Worm (Caenorhabditis elegans) whole organism, L1 larva: Measurements from ENCODE around the gene nhr-108.

Source experiments
- C04F5.9 ChIP-seq: sonication (generic microtip); optimal IDR thresholded peaks from 2 replicates; lab custom pipeline; 2016; ENCODE audit warnings: missing genetic modification characterization, missing compliant biosample characterization
- C16A3.4 ChIP-seq: fragments of 150-350 bp; optimal IDR thresholded peaks from 2 replicates; lab custom pipeline; 2014; ENCODE audit warnings: missing biosample characterization, missing genetic modification characterization
- C34B4.2 ChIP-seq: sonication (generic microtip); optimal IDR thresholded peaks from 2 replicates; lab custom pipeline; 2017; ENCODE audit warnings: mild to moderate bottlenecking, missing genetic modification characterization, missing compliant biosample characterization
- F16B12.6 ChIP-seq: fragments of 150-350 bp; optimal IDR thresholded peaks from 2 replicates; lab custom pipeline; 2014; ENCODE audit warnings: missing biosample characterization, missing genetic modification characterization
- Y116A8C.19 ChIP-seq: sonication (generic microtip); optimal IDR thresholded peaks from 2 replicates; lab custom pipeline; 2016; ENCODE audit warnings: missing compliant biosample characterization, missing genetic modification characterization, borderline replicate concordance
- aha-1 ChIP-seq: fragments of 150-350 bp; optimal IDR thresholded peaks from 2 replicates; lab custom pipeline; 2014; ENCODE audit warnings: missing biosample characterization, missing genetic modification characterization
- alr-1 ChIP-seq: fragments of 200-800 bp; sonication (Bioruptor generic); optimal IDR thresholded peaks from 2 replicates; lab custom pipeline; 2018; ENCODE audit warnings: borderline replicate concordance, mild to moderate bottlenecking, missing genetic modification characterization, missing compliant biosample characterization
- blmp-1 ChIP-seq: fragments of 150-350 bp; optimal IDR thresholded peaks from 2 replicates; lab custom pipeline; 2014; ENCODE audit warnings: missing biosample characterization, missing genetic modification characterization
- ceh-90 ChIP-seq: sonication (generic microtip); optimal IDR thresholded peaks from 2 replicates; lab custom pipeline; 2016; ENCODE audit warnings: missing genetic modification characterization, missing compliant biosample characterization
- ces-1 ChIP-seq: fragments of 150-350 bp; optimal IDR thresholded peaks from 2 replicates; lab custom pipeline; 2014; ENCODE audit warnings: missing biosample characterization, missing genetic modification reagents, missing genetic modification characterization
- dpl-1 ChIP-seq, 3 experiments: fragments of 150-350 bp in 2 of 3; sonication (generic microtip) in 1 of 3; optimal IDR thresholded peaks; 2 replicates each; lab custom pipeline; 2014 to 2017; ENCODE audit warnings: missing biosample characterization in 3 of 3, missing genetic modification characterization in 3 of 3, missing genetic modification reagents in 3 of 3
- efl-1 ChIP-seq, 4 experiments: fragments of 150-350 bp; optimal IDR thresholded peaks in 3 of 4; peaks in 1 of 4; 1 replicate in 1 of 4; 2 replicates in 3 of 4; lab custom pipeline; 2014; ENCODE audit warnings: missing biosample characterization in 2 of 4, missing genetic modification characterization in 2 of 4, missing genetic modification reagents in 2 of 4
- elt-2 ChIP-seq: sonication (generic microtip); optimal IDR thresholded peaks from 2 replicates; lab custom pipeline; 2016; ENCODE audit warnings: missing genetic modification characterization, mild to moderate bottlenecking, inconsistent platforms, missing compliant biosample characterization, missing genetic modification reagents
- fkh-10 ChIP-seq: sonication (generic microtip); optimal IDR thresholded peaks from 2 replicates; lab custom pipeline; 2017; ENCODE audit warnings: missing biosample characterization, missing genetic modification reagents, missing genetic modification characterization
- fkh-4 ChIP-seq: sonication (generic microtip); optimal IDR thresholded peaks from 2 replicates; lab custom pipeline; 2016; ENCODE audit warnings: missing compliant biosample characterization, missing genetic modification characterization, borderline replicate concordance
- fos-1 ChIP-seq: fragments of 150-350 bp; optimal IDR thresholded peaks from 2 replicates; lab custom pipeline; 2014; ENCODE audit warnings: missing biosample characterization, missing genetic modification characterization
- grh-1 ChIP-seq: fragments of 200-800 bp; sonication (Bioruptor generic); IDR thresholded peaks from 2 replicates; pipeline ENCODE4 v1.3.6; 2022; ENCODE audit warnings: missing genetic modification reagents, missing genetic modification characterization, missing compliant biosample characterization
- hlh-4 ChIP-seq: sonication (generic microtip); optimal IDR thresholded peaks from 2 replicates; lab custom pipeline; 2016; ENCODE audit warnings: mild to moderate bottlenecking, missing genetic modification characterization, missing compliant biosample characterization
- irx-1 ChIP-seq: sonication (generic microtip); optimal IDR thresholded peaks from 2 replicates; lab custom pipeline; 2016; ENCODE audit warnings: missing genetic modification characterization, missing compliant biosample characterization
- lin-35 ChIP-seq, 2 experiments: fragments of 150-350 bp; optimal IDR thresholded peaks; 2 replicates each; lab custom pipeline; 2014; ENCODE audit warnings: missing biosample characterization in 2 of 2, missing genetic modification characterization in 2 of 2, missing genetic modification reagents in 2 of 2
- mab-9 ChIP-seq: fragments of 200-800 bp; sonication (Bioruptor generic); IDR thresholded peaks from 2 replicates; pipeline ENCODE4 v1.3.6; 2022; ENCODE audit warnings: missing genetic modification reagents, missing genetic modification characterization, missing compliant biosample characterization
- mdl-1 ChIP-seq, 2 experiments: fragments of 150-350 bp; optimal IDR thresholded peaks; 2 replicates each; lab custom pipeline; 2014 to 2017; ENCODE audit warnings: missing biosample characterization in 2 of 2, missing genetic modification characterization in 2 of 2, inconsistent platforms in 1 of 2
- mef-2 ChIP-seq: fragments of 150-350 bp; optimal IDR thresholded peaks from 2 replicates; lab custom pipeline; 2014; ENCODE audit warnings: missing biosample characterization, missing genetic modification characterization
- nhr-12 ChIP-seq: sonication (generic microtip); optimal IDR thresholded peaks from 2 replicates; lab custom pipeline; 2017; ENCODE audit warnings: missing biosample characterization, missing genetic modification characterization
- nhr-20 ChIP-seq: sonication (generic microtip); optimal IDR thresholded peaks from 2 replicates; lab custom pipeline; 2016; ENCODE audit warnings: mild to moderate bottlenecking, missing genetic modification characterization, missing compliant biosample characterization
- nhr-237 ChIP-seq: fragments of 150-350 bp; optimal IDR thresholded peaks from 2 replicates; lab custom pipeline; 2014; ENCODE audit warnings: missing biosample characterization, missing genetic modification characterization
- nhr-71 ChIP-seq: sonication (generic microtip); optimal IDR thresholded peaks from 2 replicates; lab custom pipeline; 2016; ENCODE audit warnings: mild to moderate bottlenecking, missing genetic modification characterization, moderate library complexity, missing compliant biosample characterization
- nhr-76 ChIP-seq: sonication (generic microtip); optimal IDR thresholded peaks from 2 replicates; lab custom pipeline; 2017; ENCODE audit warnings: missing biosample characterization, missing genetic modification characterization
- nhr-77 ChIP-seq: fragments of 150-350 bp; optimal IDR thresholded peaks from 2 replicates; lab custom pipeline; 2014; ENCODE audit warnings: missing biosample characterization, missing genetic modification characterization
- nhr-85 ChIP-seq: sonication (generic microtip); peaks from one replicate; lab custom pipeline; 2016; ENCODE audit warnings: missing genetic modification characterization, inconsistent platforms, missing compliant biosample characterization
- nhr-90 ChIP-seq: sonication (generic microtip); optimal IDR thresholded peaks from 2 replicates; lab custom pipeline; 2016; ENCODE audit warnings: mild to moderate bottlenecking, missing genetic modification characterization, missing compliant biosample characterization; ENCODE audit not compliant: poor library complexity
- pax-3 ChIP-seq: fragments of 200-800 bp; sonication (Bioruptor generic); optimal IDR thresholded peaks from 2 replicates; lab custom pipeline; 2018; ENCODE audit warnings: mild to moderate bottlenecking, missing genetic modification characterization, moderate library complexity, missing compliant biosample characterization
- pqm-1 ChIP-seq: sonication (generic microtip); optimal IDR thresholded peaks from 3 replicates; lab custom pipeline; 2017; ENCODE audit warnings: missing biosample characterization, missing genetic modification characterization
- skn-1 ChIP-seq: fragments of 150-350 bp; optimal IDR thresholded peaks from 2 replicates; lab custom pipeline; 2014; ENCODE audit warnings: missing biosample characterization, missing genetic modification characterization
- sptf-1 ChIP-seq: fragments of 150-350 bp; optimal IDR thresholded peaks from 2 replicates; lab custom pipeline; 2014; ENCODE audit warnings: missing biosample characterization, missing genetic modification characterization
- tbx-2 ChIP-seq: sonication (generic microtip); optimal IDR thresholded peaks from 2 replicates; lab custom pipeline; 2016; ENCODE audit warnings: missing genetic modification characterization, missing compliant biosample characterization
- tlp-1 ChIP-seq: fragments of 150-350 bp; optimal IDR thresholded peaks from 2 replicates; lab custom pipeline; 2014; ENCODE audit warnings: missing biosample characterization, missing genetic modification characterization
- unc-130 ChIP-seq: fragments of 150-350 bp; optimal IDR thresholded peaks from 2 replicates; lab custom pipeline; 2017; ENCODE audit warnings: missing biosample characterization, missing genetic modification characterization, inconsistent platforms
- unc-30 ChIP-seq: sonication (generic microtip); optimal IDR thresholded peaks from 2 replicates; lab custom pipeline; 2017; ENCODE audit warnings: missing biosample characterization, missing genetic modification characterization
- unc-62 ChIP-seq: fragments of 150-350 bp; optimal IDR thresholded peaks from 2 replicates; lab custom pipeline; 2014; ENCODE audit warnings: missing biosample characterization, missing genetic modification reagents, missing genetic modification characterization
- zag-1 ChIP-seq: fragments of 150-350 bp; optimal IDR thresholded peaks from 2 replicates; lab custom pipeline; 2014; ENCODE audit warnings: missing biosample characterization, missing genetic modification characterization
- zip-4 ChIP-seq: fragments of 200-800 bp; sonication (Bioruptor generic); optimal IDR thresholded peaks from 2 replicates; lab custom pipeline; 2018; ENCODE audit warnings: mild to moderate bottlenecking, missing genetic modification characterization, moderate library complexity, missing compliant biosample characterization
- ztf-4 ChIP-seq: fragments of 150-350 bp; optimal IDR thresholded peaks from 2 replicates; lab custom pipeline; 2014; ENCODE audit warnings: missing biosample characterization, missing genetic modification characterization

Gene nhr-108

DNA sequence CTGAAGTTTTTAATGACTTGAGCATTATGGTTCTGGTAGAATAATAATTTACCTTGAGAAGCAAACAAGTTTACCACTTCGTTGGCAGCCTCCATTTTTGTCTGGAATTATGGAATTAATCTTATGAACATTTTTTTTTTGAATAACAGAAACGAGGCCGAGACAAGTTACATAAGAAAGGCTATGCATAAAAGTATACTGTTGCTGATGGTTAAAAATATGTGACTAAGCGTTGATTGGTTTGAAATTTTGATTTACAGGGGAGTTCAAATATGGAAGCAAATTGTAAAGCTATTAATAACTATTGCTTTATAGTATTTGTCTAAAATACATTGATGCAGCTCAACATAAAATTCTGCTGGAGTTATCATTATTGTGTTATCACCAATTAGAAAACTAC lies 35.5 kb downstream of the nhr-108 start, which contains the start of gene cgt-1:
Gene cgt-1 (minus strand): TSS at position 101 of the 400 bp plus-strand sequence.
- TF ChIP-seq elt-2 (tag; lab: Kevin White, UChicago) (peak; percentile 24), sptf-1 (no peak), ces-1 (no peak), nhr-76 (tag; lab: Kevin White, UChicago) (no peak)

ce11 chrV:15887708-15888295 lies 36.5 kb downstream of the nhr-108 start:
- no peak for TF ChIP-seq nhr-76 (tag; lab: Kevin White, UChicago)
- peak in 1 of 2 experiments; percentile 25 for TF ChIP-seq lin-35 (GFP tag; optimal IDR thresholded peaks at IDR 0.05; lab: Kevin White, UChicago)
- TF ChIP-seq nhr-90: peak; percentile 18
- no peak for TF ChIP-seq C16A3.4
- TF ChIP-seq nhr-77 (tag; lab: Kevin White, UChicago): no peak
- TF ChIP-seq elt-2 (tag; lab: Kevin White, UChicago): peak; percentile 87
- TF ChIP-seq nhr-20 (tag; lab: Kevin White, UChicago): peak; percentile 24
- TF ChIP-seq tlp-1 (tag; lab: Kevin White, UChicago): peak; percentile 19
- TF ChIP-seq, all 84 proteins: peak for 5

DNA sequence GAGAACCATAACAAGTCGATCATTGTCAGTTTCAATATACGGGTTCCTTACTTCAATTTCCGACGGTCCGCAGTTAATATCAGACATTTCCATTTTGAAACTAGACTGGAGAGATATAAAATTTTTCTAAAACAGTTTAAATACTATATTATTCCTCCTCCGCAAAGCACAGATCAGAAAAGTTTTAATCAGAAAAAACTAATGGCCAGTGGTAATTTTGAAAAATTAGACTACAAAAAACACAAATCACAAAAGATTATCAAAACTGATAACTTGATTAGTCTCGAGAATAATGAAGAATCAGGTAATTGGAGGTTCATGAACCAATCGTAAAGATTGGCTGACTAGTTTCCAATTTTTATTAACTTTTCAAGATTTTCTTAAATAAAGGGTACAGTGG lies 38.3 kb downstream of the nhr-108 start, which contains the start of gene T06C12.9:
Gene T06C12.9 (minus strand): TSS at position 101 of the 400 bp plus-strand sequence.
- TF ChIP-seq nhr-85 (tag; lab: Kevin White, UChicago): peak; percentile 20
- TF ChIP-seq skn-1 (tag; lab: Kevin White, UChicago): no peak

DNA sequence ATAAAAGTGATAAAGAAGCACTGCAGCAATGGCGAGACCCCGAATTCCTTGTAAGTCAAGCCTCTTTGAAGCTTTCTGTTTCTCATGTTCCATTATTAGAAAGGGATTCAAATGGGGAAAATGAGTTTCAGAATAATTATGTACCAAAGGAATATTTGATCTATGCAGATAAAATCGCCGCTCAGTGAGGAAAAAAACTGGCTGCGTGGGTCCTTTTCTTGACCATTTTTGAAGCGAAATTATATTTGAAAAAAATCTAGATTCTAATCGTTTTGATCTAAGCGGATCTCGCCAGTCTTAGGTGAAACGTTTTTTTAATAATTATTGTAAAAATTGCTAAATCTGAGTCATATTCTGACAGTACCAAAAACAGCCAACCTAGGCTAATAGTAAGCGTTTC lies 39.6 kb downstream of the nhr-108 start, which contains the start of gene oac-42:
Gene oac-42 (minus strand): TSS at position 101 of the 400 bp plus-strand sequence.
- TF ChIP-seq elt-2 (tag; lab: Kevin White, UChicago): no peak

DNA sequence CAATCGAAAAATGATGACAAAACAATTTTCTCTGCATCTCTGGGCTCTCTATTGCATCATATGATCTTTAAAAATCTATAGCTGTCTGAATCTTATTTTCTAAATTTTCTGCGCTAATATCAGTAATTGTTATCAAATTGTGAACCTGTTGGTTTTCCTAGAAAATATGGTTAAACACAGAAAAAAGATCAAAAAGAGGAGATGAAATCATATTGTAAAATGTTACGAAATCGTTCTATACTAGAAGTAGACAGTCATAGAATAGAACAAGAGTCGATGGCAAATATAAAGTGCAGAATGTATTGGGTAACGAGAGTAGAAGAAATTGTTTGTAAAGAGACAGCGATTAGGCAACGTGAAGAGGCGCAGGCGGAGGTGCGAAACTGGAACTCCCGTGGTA lies 43.6 kb downstream of the nhr-108 start:
- TF ChIP-seq nhr-237 (tag; lab: Kevin White, UChicago) (peak; percentile 71), irx-1 (peak; percentile 34), mef-2 (peak; percentile 20), zag-1 (tag; lab: Kevin White, UChicago) (no peak), dpl-1 (GFP tag; optimal IDR thresholded peaks at IDR 0.05; lab: Kevin White, UChicago) (peak; percentile 3 to 20 (median 9)), hlh-4 (tag; lab: Kevin White, UChicago) (no peak), blmp-1 (tag; lab: Kevin White, UChicago) (peak; percentile 31), nhr-71 (tag; lab: Kevin White, UChicago) (peak; percentile 66), nhr-76 (tag; lab: Kevin White, UChicago) (no peak), unc-62 (GFP tag; lab: Kevin White, UChicago) (no peak), fkh-4 (no peak), fos-1 (peak; percentile 16), fkh-10 (GFP tag; lab: Kevin White, UChicago) (no peak), pax-3 (tag; lab: Kevin White, UChicago) (no peak), efl-1 (optimal IDR thresholded peaks at IDR 0.05; lab: Kevin White, UChicago) (peak; percentile 10 to 40), efl-1 (GFP tag; optimal IDR thresholded peaks at IDR 0.05 in 1 of 2; lab: Kevin White, UChicago) (no peak), mdl-1 (tag; optimal IDR thresholded peaks at IDR 0.05; lab: Kevin White, UChicago) (peak in 1 of 2 experiments; percentile 20), C34B4.2 (no peak), unc-130 (no peak), grh-1 (GFP tag; lab: Robert Waterston, UW) (no peak), mab-9 (GFP tag; lab: Robert Waterston, UW) (no peak), ces-1 (no peak), nhr-90 (peak; percentile 46), tlp-1 (tag; lab: Kevin White, UChicago) (no peak), nhr-20 (tag; lab: Kevin White, UChicago) (peak; percentile 70), zip-4 (GFP tag; lab: Kevin White, UChicago) (peak; percentile 76), nhr-12 (tag; lab: Kevin White, UChicago) (no peak), C04F5.9 (tag; lab: Kevin White, UChicago) (no peak), F16B12.6 (no peak), ceh-90 (tag; lab: Kevin White, UChicago) (no peak), tbx-2 (tag; lab: Kevin White, UChicago) (peak; percentile 41), aha-1 (tag; lab: Kevin White, UChicago) (no peak), alr-1 (tag; lab: Kevin White, UChicago) (no peak), Y116A8C.19 (tag; lab: Kevin White, UChicago) (no peak), ztf-4 (no peak), unc-30 (tag; lab: Kevin White, UChicago) (no peak), pqm-1 (tag; lab: Kevin White, UChicago) (no peak)
